Worm (Caenorhabditis elegans) whole organism, L3 larva: ENCODE measurements around the gene T24E12.10.
"Not testable (repeated sequence)": the region's sequence is repeated elsewhere in the genome, so short reads cannot be mapped to it uniquely, and the experiment has no call there.

ENCODE experiments used
- R02D3.7 ChIP-seq: fragments of 150-350 bp; optimal IDR thresholded peaks from 2 replicates; lab custom pipeline; 2014; ENCODE audit warnings: missing biosample characterization, missing genetic modification characterization
- ZK546.5 ChIP-seq: sonication (generic microtip); optimal IDR thresholded peaks from 2 replicates; lab custom pipeline; 2017; ENCODE audit warnings: missing biosample characterization, missing genetic modification characterization
- ama-1 ChIP-seq: fragments of 150-350 bp; optimal IDR thresholded peaks from 2 replicates; lab custom pipeline; 2018
- ceh-16 ChIP-seq: sonication (generic microtip); optimal IDR thresholded peaks from 2 replicates; lab custom pipeline; 2017; ENCODE audit warnings: missing biosample characterization, missing genetic modification characterization
- ceh-28 ChIP-seq: fragments of 150-350 bp; optimal IDR thresholded peaks from 2 replicates; lab custom pipeline; 2014; ENCODE audit warnings: missing biosample characterization, missing genetic modification reagents, missing genetic modification characterization
- ceh-82 ChIP-seq: fragments of 150-350 bp; optimal IDR thresholded peaks from 2 replicates; lab custom pipeline; 2014; ENCODE audit warnings: missing biosample characterization, missing genetic modification characterization
- ceh-9 ChIP-seq: sonication (generic microtip); optimal IDR thresholded peaks from 2 replicates; lab custom pipeline; 2018; ENCODE audit warnings: missing biosample characterization, missing genetic modification characterization
- daf-12 ChIP-seq: fragments of 150-350 bp; optimal IDR thresholded peaks from 2 replicates; lab custom pipeline; 2014; ENCODE audit warnings: missing biosample characterization, missing genetic modification reagents, missing genetic modification characterization
- egl-27 ChIP-seq: sonication (generic microtip); optimal IDR thresholded peaks from 4 replicates; lab custom pipeline; 2017; ENCODE audit warnings: missing biosample characterization, missing genetic modification reagents, missing genetic modification characterization
- elt-2 ChIP-seq: sonication (generic microtip); optimal IDR thresholded peaks from 2 replicates; lab custom pipeline; 2016; ENCODE audit warnings: missing genetic modification reagents, mild to moderate bottlenecking, missing genetic modification characterization, missing compliant biosample characterization
- fkh-10 ChIP-seq: sonication (generic microtip); optimal IDR thresholded peaks from 2 replicates; lab custom pipeline; 2017; ENCODE audit warnings: missing biosample characterization, missing genetic modification reagents, missing genetic modification characterization
- fkh-2 ChIP-seq: fragments of 150-350 bp; optimal IDR thresholded peaks from 2 replicates; lab custom pipeline; 2014; ENCODE audit warnings: missing biosample characterization, missing genetic modification reagents, missing genetic modification characterization
- fos-1 ChIP-seq: fragments of 150-350 bp; optimal IDR thresholded peaks from 2 replicates; lab custom pipeline; 2014; ENCODE audit warnings: missing biosample characterization, missing genetic modification characterization
- hmg-11 ChIP-seq: sonication (generic microtip); optimal IDR thresholded peaks from 2 replicates; lab custom pipeline; 2016; ENCODE audit warnings: missing genetic modification characterization, missing compliant biosample characterization
- jun-1 ChIP-seq: fragments of 150-350 bp; optimal IDR thresholded peaks from 2 replicates; lab custom pipeline; 2014; ENCODE audit warnings: missing biosample characterization, missing genetic modification reagents, missing genetic modification characterization
- lin-15B ChIP-seq: fragments of 150-350 bp; optimal IDR thresholded peaks from 2 replicates; lab custom pipeline; 2014; ENCODE audit warnings: missing biosample characterization, missing genetic modification characterization
- lin-39 ChIP-seq: fragments of 150-350 bp; optimal IDR thresholded peaks from 2 replicates; lab custom pipeline; 2018; ENCODE audit warnings: missing biosample characterization, missing genetic modification reagents, missing genetic modification characterization
- lsy-12 ChIP-seq: sonication (generic microtip); optimal IDR thresholded peaks from 2 replicates; lab custom pipeline; 2016; ENCODE audit warnings: mild to moderate bottlenecking, missing genetic modification characterization, missing compliant biosample characterization
- mdl-1 ChIP-seq: fragments of 150-350 bp; optimal IDR thresholded peaks from 2 replicates; lab custom pipeline; 2014; ENCODE audit warnings: missing biosample characterization, missing genetic modification characterization
- nfya-1 ChIP-seq: sonication (generic microtip); optimal IDR thresholded peaks from 2 replicates; lab custom pipeline; 2017; ENCODE audit warnings: missing genetic modification characterization, mild to moderate bottlenecking, missing compliant biosample characterization, antibody characterized with exemption, moderate library complexity; ENCODE audit not compliant: insufficient read depth
- nhr-12 ChIP-seq: fragments of 150-350 bp; optimal IDR thresholded peaks from 2 replicates; lab custom pipeline; 2014; ENCODE audit warnings: missing biosample characterization, missing genetic modification characterization
- nhr-237 ChIP-seq: fragments of 150-350 bp; optimal IDR thresholded peaks from 2 replicates; lab custom pipeline; 2014; ENCODE audit warnings: missing biosample characterization, missing genetic modification characterization
- nhr-25 ChIP-seq: sonication (generic microtip); optimal IDR thresholded peaks from 2 replicates; lab custom pipeline; 2017; ENCODE audit warnings: missing biosample characterization, missing genetic modification characterization
- nhr-43 ChIP-seq: sonication (generic microtip); optimal IDR thresholded peaks from 2 replicates; lab custom pipeline; 2016; ENCODE audit warnings: mild to moderate bottlenecking, missing genetic modification characterization, missing compliant biosample characterization; ENCODE audit not compliant: poor library complexity, severe bottlenecking
- nhr-67 ChIP-seq: fragments of 150-350 bp; optimal IDR thresholded peaks from 2 replicates; lab custom pipeline; 2014; ENCODE audit warnings: missing biosample characterization, missing genetic modification characterization
- nhr-77 ChIP-seq: fragments of 150-350 bp; optimal IDR thresholded peaks from 2 replicates; lab custom pipeline; 2014; ENCODE audit warnings: missing biosample characterization, missing genetic modification characterization
- pha-4 ChIP-seq: fragments of 150-350 bp; optimal IDR thresholded peaks from 2 replicates; lab custom pipeline; 2014; ENCODE audit warnings: missing biosample characterization, missing genetic modification reagents, missing genetic modification characterization
- pqm-1 ChIP-seq: fragments of 150-350 bp; optimal IDR thresholded peaks from 2 replicates; lab custom pipeline; 2017; ENCODE audit warnings: missing biosample characterization, missing genetic modification characterization, inconsistent platforms
- skn-1 ChIP-seq: fragments of 150-350 bp; optimal IDR thresholded peaks from 2 replicates; lab custom pipeline; 2014; ENCODE audit warnings: missing biosample characterization, missing genetic modification characterization
- snpc-4 ChIP-seq: fragments of 150-350 bp; optimal IDR thresholded peaks from 2 replicates; lab custom pipeline; 2014; ENCODE audit warnings: missing biosample characterization, missing genetic modification characterization
- tbx-2 ChIP-seq: sonication (generic microtip); optimal IDR thresholded peaks from 2 replicates; lab custom pipeline; 2016; ENCODE audit warnings: mild to moderate bottlenecking, missing genetic modification characterization, missing compliant biosample characterization
- zag-1 ChIP-seq: fragments of 150-350 bp; optimal IDR thresholded peaks from 2 replicates; lab custom pipeline; 2014; ENCODE audit warnings: missing biosample characterization, missing genetic modification characterization
- ztf-11 ChIP-seq: fragments of 150-350 bp; optimal IDR thresholded peaks from 2 replicates; lab custom pipeline; 2014; ENCODE audit warnings: missing biosample characterization, missing genetic modification characterization

The T24E12.10 gene

DNA sequence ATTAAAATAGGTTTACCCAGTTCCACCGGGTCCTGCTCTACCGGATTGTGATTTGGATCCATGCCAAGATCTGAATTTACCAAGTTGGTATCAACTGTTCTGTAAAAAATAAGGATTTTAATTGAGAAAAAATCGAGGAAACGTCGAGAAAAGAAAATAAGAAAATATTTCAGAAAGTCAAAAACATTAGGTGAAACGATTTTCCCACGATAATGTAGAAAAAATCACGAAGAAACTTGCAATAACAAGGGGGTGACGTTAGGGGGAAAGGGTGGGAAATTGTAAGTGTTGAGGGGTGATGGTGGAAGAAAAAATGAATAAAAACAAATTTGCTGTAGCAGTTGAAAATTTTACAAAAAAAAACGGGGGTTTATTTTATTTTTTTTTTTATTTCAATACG, at the start of gene T24E12.10:
Gene T24E12.10 (minus strand): TSS at position 101 of the 400 bp plus-strand sequence.
- TF ChIP-seq egl-27 (tag; lab: Kevin White, UChicago) (no peak), ceh-9 (tag; lab: Kevin White, UChicago) (no peak), zag-1 (tag; lab: Kevin White, UChicago) (no peak), fos-1 (tag; lab: Kevin White, UChicago) (no peak), lin-15B (tag; lab: Kevin White, UChicago) (no peak), daf-12 (tag; lab: Kevin White, UChicago) (no peak), ZK546.5 (tag; lab: Kevin White, UChicago) (no peak), nhr-237 (no peak), lin-39 (tag; lab: Kevin White, UChicago) (no peak), nhr-25 (tag; lab: Kevin White, UChicago) (no peak), nhr-67 (tag; lab: Kevin White, UChicago) (no peak), mdl-1 (no peak), skn-1 (tag; lab: Kevin White, UChicago) (no peak), nfya-1 (tag; lab: Kevin White, UChicago) (no peak), nhr-12 (tag; lab: Kevin White, UChicago) (no peak), fkh-2 (tag; lab: Kevin White, UChicago) (no peak), ztf-11 (tag; lab: Kevin White, UChicago) (no peak)

DNA sequence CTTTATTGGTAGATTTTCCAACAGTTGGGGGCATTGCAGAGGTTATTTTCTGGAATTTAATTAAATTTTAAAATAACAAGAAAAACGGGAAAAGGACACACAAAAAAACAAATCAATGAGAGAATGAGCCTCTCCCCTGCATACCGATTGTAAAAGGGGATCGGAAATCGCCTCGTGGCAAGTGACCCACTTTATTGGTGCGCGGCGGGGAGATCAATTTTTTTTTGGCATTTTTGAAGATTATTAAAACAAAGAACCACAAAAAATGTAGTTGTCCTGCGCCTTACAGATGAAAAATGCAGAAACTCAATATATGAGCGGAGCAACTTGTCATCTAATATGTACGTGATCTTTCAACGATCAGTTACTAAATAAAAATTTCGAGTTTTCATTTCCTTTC, 48.2 kb upstream of the T24E12.10 start, which contains the start of gene F54D10.7:
Gene F54D10.7 (minus strand): TSS at position 49 of the 400 bp plus-strand sequence.
- TF ChIP-seq lsy-12 (tag; lab: Kevin White, UChicago) (no peak), nhr-237 (no peak), pha-4 (tag; lab: Kevin White, UChicago) (no peak), snpc-4 (tag; lab: Kevin White, UChicago) (no peak), ceh-9 (tag; lab: Kevin White, UChicago) (no peak), nhr-43 (tag; lab: Kevin White, UChicago) (no peak), mdl-1 (no peak), ceh-28 (no peak), daf-12 (tag; lab: Kevin White, UChicago) (no peak), ceh-16 (tag; lab: Kevin White, UChicago) (no peak), R02D3.7 (tag; lab: Kevin White, UChicago) (no peak), ama-1 (lab: Kevin White, UChicago) (no peak), tbx-2 (tag; lab: Kevin White, UChicago) (no peak), jun-1 (tag; lab: Kevin White, UChicago) (no peak), nhr-77 (tag; lab: Kevin White, UChicago) (no peak), nhr-25 (tag; lab: Kevin White, UChicago) (no peak), skn-1 (tag; lab: Kevin White, UChicago) (no peak)

DNA sequence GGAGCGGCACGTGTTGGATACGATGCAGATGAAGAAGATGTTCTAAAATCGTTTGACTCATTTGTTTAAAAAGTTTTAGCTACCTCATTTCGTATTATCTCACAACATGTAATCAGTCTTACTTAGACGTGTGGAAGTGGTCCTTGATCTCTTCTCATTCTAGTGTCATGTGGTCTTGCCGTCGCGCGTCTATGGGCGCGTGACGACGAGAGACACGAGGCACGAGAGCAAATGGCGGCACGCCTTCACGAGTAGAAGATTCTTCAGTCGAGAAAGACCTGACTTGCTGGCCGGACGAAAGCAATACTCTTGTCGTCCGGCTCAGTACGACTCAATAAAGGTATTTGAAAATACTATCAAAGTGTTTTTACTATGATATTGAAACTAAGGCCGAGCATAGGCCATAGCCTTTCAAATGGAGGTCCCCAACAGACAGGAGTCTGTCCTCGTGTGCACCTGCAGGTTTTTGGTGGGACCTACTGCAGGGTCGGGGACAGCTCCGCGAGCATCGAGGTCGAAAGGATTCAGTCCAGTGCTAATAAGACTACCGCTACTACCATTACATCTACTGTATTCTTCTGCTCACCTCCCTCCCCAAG, 43.3 kb upstream of the T24E12.10 start, which contains the start of gene fbxa-24:
Gene fbxa-24 (plus strand): TSS at position 276 of the 599 bp plus-strand sequence.
- TF ChIP-seq ceh-28; fkh-10; ceh-82 (tag; lab: Kevin White, UChicago): not testable (repeated sequence)

DNA sequence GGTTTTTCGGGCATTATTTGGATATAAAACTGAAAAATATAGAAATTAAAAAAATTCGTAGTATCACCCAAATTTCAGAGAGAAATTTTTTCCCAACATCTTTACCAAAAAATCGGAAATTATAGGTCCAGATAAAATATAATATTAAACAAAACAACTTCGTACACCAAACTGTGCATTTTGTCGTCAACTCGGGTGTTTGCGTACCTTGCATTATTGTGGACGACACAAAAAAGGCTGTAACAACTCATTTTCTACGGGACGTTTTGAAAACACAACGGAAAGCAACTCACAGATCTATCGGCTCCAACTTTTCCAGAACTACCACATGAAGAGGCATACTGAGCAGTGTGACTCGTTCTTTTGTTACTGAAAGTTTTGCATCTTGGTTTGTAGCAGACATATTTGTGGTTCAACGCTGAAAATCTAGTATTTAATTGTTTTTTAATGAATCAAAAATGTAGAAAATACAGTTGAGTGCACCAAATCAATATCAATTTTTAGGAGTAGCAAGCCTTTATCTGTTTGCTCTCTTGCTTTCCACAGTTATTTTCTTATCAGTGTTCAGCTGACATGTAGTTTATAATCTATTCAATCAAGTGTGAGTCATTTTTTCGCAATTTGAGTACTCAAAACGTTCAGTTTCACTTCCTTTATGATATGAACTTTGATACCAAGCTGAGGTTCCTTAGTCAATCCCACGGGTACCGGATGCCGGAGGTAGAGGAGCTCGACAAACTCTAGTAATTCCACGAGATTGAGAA, 42.6 kb upstream of the T24E12.10 start:
- TF ChIP-seq fkh-2 (tag; lab: Kevin White, UChicago) (no peak), pha-4 (tag; lab: Kevin White, UChicago) (peak; percentile 6), elt-2 (tag; lab: Kevin White, UChicago) (peak; percentile 93), pqm-1 (peak; percentile 80), jun-1 (tag; lab: Kevin White, UChicago) (peak; percentile 83), hmg-11 (tag; lab: Kevin White, UChicago) (peak; percentile 5), nhr-237 (no peak)
- TF ChIP-seq, all 47 proteins: peak for 5
